Fruit fly (Drosophila melanogaster) whole organism, embryonic: ENCODE data around the gene CG17959.

Experiments
- CG31365 ChIP-seq: fragments of 200-800 bp; sonication (Bioruptor generic); optimal IDR thresholded peaks from 2 replicates; lab custom pipeline; 2018; ENCODE audit warnings: missing biosample characterization, mild to moderate bottlenecking, missing genetic modification characterization
- mirr ChIP-seq: fragments of 200-800 bp; sonication (Bioruptor generic); optimal IDR thresholded peaks from 3 replicates; lab custom pipeline; 2018; ENCODE audit warnings: missing biosample characterization, mild to moderate bottlenecking, missing genetic modification characterization
- psq ChIP-seq: fragments of 200-800 bp; sonication (Bioruptor generic); optimal IDR thresholded peaks from 2 replicates; lab custom pipeline; 2017; ENCODE audit warnings: missing biosample characterization, missing genetic modification characterization

DNA sequence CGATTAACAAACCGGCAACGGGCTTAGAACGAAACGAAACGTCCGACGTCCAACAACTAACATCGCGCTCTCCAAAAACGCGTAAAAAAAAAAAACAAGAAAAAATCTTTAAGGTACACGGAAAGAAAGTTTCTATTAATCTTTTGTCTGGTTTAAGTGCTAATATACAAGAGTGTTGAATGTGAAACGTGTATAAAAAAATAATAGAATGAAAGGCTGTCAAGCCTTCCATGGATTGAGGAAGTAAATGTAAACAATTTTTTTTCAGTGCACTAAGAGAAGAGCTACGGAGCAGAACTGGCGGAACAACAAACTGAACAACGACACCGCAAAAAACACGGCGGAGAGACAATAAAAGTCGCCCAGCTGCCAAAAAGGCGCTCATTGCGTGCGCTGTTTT is 27.2 kb upstream of the CG17959 start, which contains the start of gene CG3588:
- TF ChIP-seq psq (GFP tag; lab: Kevin White, UChicago) = no peak
- TF ChIP-seq CG31365 (tag; lab: Kevin White, UChicago) = peak; percentile 20
- no peak for TF ChIP-seq mirr
